Worm (Caenorhabditis elegans) whole organism, late embryonic: ENCODE measurements around the gene srb-11.

Experiments
- C08G9.2 ChIP-seq: sonication (generic microtip); optimal IDR thresholded peaks from 2 replicates; lab custom pipeline; 2016; ENCODE audit warnings: mild to moderate bottlenecking, missing genetic modification characterization, moderate library complexity, missing compliant biosample characterization
- C38D4.7 ChIP-seq: fragments of 200-800 bp; sonication (Bioruptor generic); optimal IDR thresholded peaks from 2 replicates; lab custom pipeline; 2018; ENCODE audit warnings: mild to moderate bottlenecking, missing genetic modification characterization, moderate library complexity, missing compliant biosample characterization
- F13H6.1 ChIP-seq: sonication (generic microtip); optimal IDR thresholded peaks from 2 replicates; lab custom pipeline; 2016; ENCODE audit warnings: missing genetic modification characterization, missing compliant biosample characterization
- T23F11.4 ChIP-seq: fragments of 200-800 bp; sonication (Bioruptor generic); optimal IDR thresholded peaks from 2 replicates; lab custom pipeline; 2018; ENCODE audit warnings: mild to moderate bottlenecking, missing genetic modification characterization, missing compliant biosample characterization
- ahr-1 ChIP-seq: sonication (generic microtip); optimal IDR thresholded peaks from 2 replicates; lab custom pipeline; 2016; ENCODE audit warnings: missing genetic modification characterization, missing compliant biosample characterization
- ama-1 ChIP-seq: fragments of 150-350 bp; optimal IDR thresholded peaks from 2 replicates; lab custom pipeline; 2014
- ceh-14 ChIP-seq: sonication (generic microtip); optimal IDR thresholded peaks from 2 replicates; lab custom pipeline; 2016; ENCODE audit warnings: missing genotype, missing genetic modification characterization, missing compliant biosample characterization
- ceh-2 ChIP-seq: sonication (generic microtip); optimal IDR thresholded peaks from 2 replicates; lab custom pipeline; 2016; ENCODE audit warnings: missing genotype, missing genetic modification characterization, missing compliant biosample characterization
- ceh-30 ChIP-seq: fragments of 150-350 bp; optimal IDR thresholded peaks from 2 replicates; lab custom pipeline; 2014; ENCODE audit warnings: missing biosample characterization, missing genetic modification characterization
- ceh-31 ChIP-seq: sonication (generic microtip); optimal IDR thresholded peaks from 2 replicates; lab custom pipeline; 2016; ENCODE audit warnings: missing genetic modification characterization, missing compliant biosample characterization
- ceh-34 ChIP-seq: sonication (generic microtip); optimal IDR thresholded peaks from 2 replicates; lab custom pipeline; 2016; ENCODE audit warnings: mild to moderate bottlenecking, missing genetic modification characterization, missing compliant biosample characterization
- ceh-45 ChIP-seq: fragments of 200-800 bp; sonication (Bioruptor generic); IDR thresholded peaks from 2 replicates; pipeline ENCODE4 v1.3.6; 2022; ENCODE audit warnings: missing genetic modification reagents, missing genetic modification characterization, missing compliant biosample characterization
- ceh-48 ChIP-seq: sonication (generic microtip); optimal IDR thresholded peaks from 2 replicates; lab custom pipeline; 2016; ENCODE audit warnings: missing genetic modification characterization, inconsistent platforms, missing compliant biosample characterization
- che-1 ChIP-seq: sonication (generic microtip); optimal IDR thresholded peaks from 2 replicates; lab custom pipeline; 2016; ENCODE audit warnings: mild to moderate bottlenecking, missing genetic modification characterization, missing compliant biosample characterization
- dmd-4 ChIP-seq: sonication (generic microtip); optimal IDR thresholded peaks from 2 replicates; lab custom pipeline; 2016; ENCODE audit warnings: borderline replicate concordance, missing genetic modification characterization, missing compliant biosample characterization
- elt-2 ChIP-seq: sonication (generic microtip); optimal IDR thresholded peaks from 2 replicates; lab custom pipeline; 2016; ENCODE audit warnings: missing genetic modification reagents, missing genetic modification characterization, missing compliant biosample characterization
- ets-4 ChIP-seq: sonication (generic microtip); optimal IDR thresholded peaks from 2 replicates; lab custom pipeline; 2016; ENCODE audit warnings: missing genetic modification characterization, missing compliant biosample characterization
- eyg-1 ChIP-seq: sonication (generic microtip); optimal IDR thresholded peaks from 2 replicates; lab custom pipeline; 2016; ENCODE audit warnings: missing genotype, missing genetic modification characterization, missing compliant biosample characterization
- fax-1 ChIP-seq: sonication (generic microtip); optimal IDR thresholded peaks from 2 replicates; lab custom pipeline; 2016; ENCODE audit warnings: missing genotype, missing genetic modification characterization, missing compliant biosample characterization
- fkh-10 ChIP-seq: fragments of 150-350 bp; optimal IDR thresholded peaks from 2 replicates; lab custom pipeline; 2014; ENCODE audit warnings: missing biosample characterization, missing genetic modification reagents, missing genetic modification characterization
- gmeb-2 ChIP-seq: sonication (generic microtip); optimal IDR thresholded peaks from 2 replicates; lab custom pipeline; 2016; ENCODE audit warnings: missing genetic modification characterization, inconsistent platforms, missing compliant biosample characterization
- hlh-13 ChIP-seq: fragments of 200-800 bp; sonication (Bioruptor generic); optimal IDR thresholded peaks from 2 replicates; lab custom pipeline; 2018; ENCODE audit warnings: mild to moderate bottlenecking, missing genetic modification characterization, missing compliant biosample characterization
- hlh-30 ChIP-seq: sonication (generic microtip); optimal IDR thresholded peaks from 2 replicates; lab custom pipeline; 2017; ENCODE audit warnings: antibody characterized with exemption, missing genetic modification characterization, missing compliant biosample characterization; ENCODE audit not compliant: insufficient read depth
- hlh-6 ChIP-seq: sonication (generic microtip); optimal IDR thresholded peaks from 2 replicates; lab custom pipeline; 2016; ENCODE audit warnings: missing genotype, missing genetic modification characterization, missing compliant biosample characterization
- lim-6 ChIP-seq: sonication (generic microtip); optimal IDR thresholded peaks from 2 replicates; lab custom pipeline; 2016; ENCODE audit warnings: missing genetic modification characterization, missing compliant biosample characterization
- lin-11 ChIP-seq: fragments of 200-800 bp; sonication (Bioruptor generic); optimal IDR thresholded peaks from 2 replicates; lab custom pipeline; 2018; ENCODE audit warnings: mild to moderate bottlenecking, missing genetic modification characterization, missing compliant biosample characterization
- madf-2 ChIP-seq: sonication (generic microtip); optimal IDR thresholded peaks from 2 replicates; lab custom pipeline; 2017; ENCODE audit warnings: missing genetic modification characterization, missing compliant biosample characterization
- mec-3 ChIP-seq: sonication (generic microtip); optimal IDR thresholded peaks from 2 replicates; lab custom pipeline; 2016; ENCODE audit warnings: borderline replicate concordance, missing genetic modification characterization, missing compliant biosample characterization
- nhr-232 ChIP-seq: sonication (generic microtip); optimal IDR thresholded peaks from 2 replicates; lab custom pipeline; 2016; ENCODE audit warnings: missing genetic modification characterization, missing compliant biosample characterization
- pax-1 ChIP-seq: fragments of 150-350 bp; optimal IDR thresholded peaks from 2 replicates; lab custom pipeline; 2014; ENCODE audit warnings: missing biosample characterization, missing genetic modification characterization
- pha-4 ChIP-seq: fragments of 150-350 bp; optimal IDR thresholded peaks from 2 replicates; lab custom pipeline; 2018; ENCODE audit warnings: missing biosample characterization, missing genetic modification reagents, missing genetic modification characterization
- pqm-1 ChIP-seq: sonication (generic microtip); optimal IDR thresholded peaks from 2 replicates; lab custom pipeline; 2016; ENCODE audit warnings: missing genetic modification characterization, missing compliant biosample characterization
- pros-1 ChIP-seq: fragments of 150-350 bp; optimal IDR thresholded peaks from 2 replicates; lab custom pipeline; 2014; ENCODE audit warnings: missing biosample characterization, missing genetic modification reagents, missing genetic modification characterization
- ref-2 ChIP-seq: sonication (generic microtip); optimal IDR thresholded peaks from 2 replicates; lab custom pipeline; 2016; ENCODE audit warnings: missing genetic modification characterization, missing compliant biosample characterization
- rnt-1 ChIP-seq: sonication (generic microtip); optimal IDR thresholded peaks from 2 replicates; lab custom pipeline; 2016; ENCODE audit warnings: missing genetic modification characterization, missing compliant biosample characterization
- sdc-2 ChIP-seq: sonication (generic microtip); optimal IDR thresholded peaks from 2 replicates; lab custom pipeline; 2016; ENCODE audit warnings: missing genotype, missing genetic modification characterization, missing compliant biosample characterization
- sox-4 ChIP-seq: sonication (generic microtip); optimal IDR thresholded peaks from 2 replicates; lab custom pipeline; 2017; ENCODE audit warnings: mild to moderate bottlenecking, missing genetic modification characterization, inconsistent platforms, missing compliant biosample characterization
- syd-9 ChIP-seq: sonication (generic microtip); optimal IDR thresholded peaks from 2 replicates; lab custom pipeline; 2016; ENCODE audit warnings: mild to moderate bottlenecking, missing genetic modification characterization, moderate library complexity, missing compliant biosample characterization
- tbx-2 ChIP-seq: sonication (generic microtip); optimal IDR thresholded peaks from 2 replicates; lab custom pipeline; 2016; ENCODE audit warnings: missing genetic modification characterization, missing compliant biosample characterization
- tbx-7 ChIP-seq: sonication (generic microtip); optimal IDR thresholded peaks from 2 replicates; lab custom pipeline; 2016; ENCODE audit warnings: missing genotype, missing genetic modification characterization, missing compliant biosample characterization
- ttx-3 ChIP-seq: sonication (generic microtip); optimal IDR thresholded peaks from 2 replicates; lab custom pipeline; 2016; ENCODE audit warnings: missing genetic modification reagents, missing genetic modification characterization, missing compliant biosample characterization
- unc-86 ChIP-seq: sonication (generic microtip); optimal IDR thresholded peaks from 2 replicates; lab custom pipeline; 2016; ENCODE audit warnings: missing genetic modification characterization, missing compliant biosample characterization
- ztf-16 ChIP-seq: sonication (generic microtip); optimal IDR thresholded peaks from 2 replicates; lab custom pipeline; 2017; ENCODE audit warnings: missing genetic modification characterization, missing compliant biosample characterization

The srb-11 gene

DNA sequence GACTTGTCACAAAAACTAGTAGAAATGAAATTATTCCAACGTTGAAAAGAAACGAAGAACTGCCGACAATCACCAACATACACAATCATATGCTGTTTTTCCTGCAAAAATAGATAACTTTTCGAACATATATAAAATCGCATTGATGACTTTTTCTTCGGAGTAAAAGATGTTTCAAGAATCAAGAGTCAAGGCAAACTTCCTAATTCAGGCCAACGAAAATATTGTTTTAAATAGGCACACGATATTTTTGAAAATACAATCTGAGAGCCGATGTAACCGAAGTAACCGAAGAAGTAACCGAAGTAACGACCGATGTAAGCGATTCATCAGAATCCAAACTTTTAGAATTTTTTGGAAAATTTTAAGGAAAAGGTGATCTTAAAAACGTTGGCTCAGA lies 27.2 kb upstream of the srb-11 start, which contains the start of gene C09E7.10:
Gene C09E7.10, minus strand, starts transcription at position 101 of the 400 bp plus-strand sequence.
- no peak for TF ChIP-seq ceh-30 (tag; lab: Kevin White, UChicago)
- TF ChIP-seq ceh-31 (tag; lab: Kevin White, UChicago): no peak
- no peak for TF ChIP-seq ceh-45
- TF ChIP-seq C08G9.2 (tag; lab: Kevin White, UChicago): no peak
- no peak for TF ChIP-seq lin-11 (tag; lab: Kevin White, UChicago)
- TF ChIP-seq syd-9 (tag; lab: Kevin White, UChicago): no peak
- no peak for TF ChIP-seq tbx-2
- no peak for TF ChIP-seq ama-1 (lab: Kevin White, UChicago)
- TF ChIP-seq F13H6.1 (tag; lab: Kevin White, UChicago): no peak
- no peak for TF ChIP-seq ceh-48
- no peak for TF ChIP-seq hlh-13 (GFP tag; lab: Kevin White, UChicago)
- TF ChIP-seq lim-6 (tag; lab: Kevin White, UChicago): no peak
- TF ChIP-seq ref-2: no peak
- TF ChIP-seq dmd-4: no peak
- no peak for TF ChIP-seq eyg-1 (tag; lab: Kevin White, UChicago)
- no peak for TF ChIP-seq fkh-10 (GFP tag; lab: Kevin White, UChicago)
- no peak for TF ChIP-seq nhr-232 (tag; lab: Kevin White, UChicago)
- TF ChIP-seq ceh-34 (tag; lab: Kevin White, UChicago): no peak
- TF ChIP-seq pros-1 (tag; lab: Kevin White, UChicago): no peak
- no peak for TF ChIP-seq ets-4 (tag; lab: Kevin White, UChicago)

DNA sequence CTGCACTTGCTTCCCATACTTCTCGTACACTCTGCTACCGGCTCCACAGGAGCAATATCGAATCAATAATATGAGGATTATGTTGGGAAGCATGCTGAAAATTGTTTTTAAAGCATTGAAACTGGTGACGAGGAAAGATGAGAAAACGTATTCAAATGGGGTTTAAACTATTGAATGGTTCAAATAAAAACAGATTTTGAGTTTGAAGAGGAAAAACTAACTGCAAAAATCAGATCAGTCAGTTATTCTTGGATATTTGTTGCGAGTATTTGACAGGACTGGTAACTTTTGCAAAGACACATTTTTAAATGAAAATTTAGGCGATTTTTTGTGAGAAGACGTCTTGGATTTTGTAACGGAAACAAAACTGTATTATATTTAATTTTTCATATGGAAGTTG lies 22.0 kb upstream of the srb-11 start, which contains the start of gene acr-5:
Gene acr-5, minus strand, starts transcription at position 101 of the 400 bp plus-strand sequence.
- no peak for TF ChIP-seq che-1 (tag; lab: Kevin White, UChicago)
- no peak for TF ChIP-seq ttx-3
- no peak for TF ChIP-seq ref-2
- TF ChIP-seq ahr-1 (tag; lab: Kevin White, UChicago): no peak
- TF ChIP-seq pax-1 (tag; lab: Kevin White, UChicago): no peak
- TF ChIP-seq T23F11.4 (GFP tag; lab: Kevin White, UChicago): no peak
- no peak for TF ChIP-seq rnt-1 (tag; lab: Kevin White, UChicago)
- no peak for TF ChIP-seq elt-2 (tag; lab: Kevin White, UChicago)
- no peak for TF ChIP-seq pha-4 (tag; lab: Kevin White, UChicago)
- no peak for TF ChIP-seq ceh-30 (tag; lab: Kevin White, UChicago)
- no peak for TF ChIP-seq ceh-14
- TF ChIP-seq C38D4.7: no peak
- no peak for TF ChIP-seq mec-3 (tag; lab: Kevin White, UChicago)

DNA sequence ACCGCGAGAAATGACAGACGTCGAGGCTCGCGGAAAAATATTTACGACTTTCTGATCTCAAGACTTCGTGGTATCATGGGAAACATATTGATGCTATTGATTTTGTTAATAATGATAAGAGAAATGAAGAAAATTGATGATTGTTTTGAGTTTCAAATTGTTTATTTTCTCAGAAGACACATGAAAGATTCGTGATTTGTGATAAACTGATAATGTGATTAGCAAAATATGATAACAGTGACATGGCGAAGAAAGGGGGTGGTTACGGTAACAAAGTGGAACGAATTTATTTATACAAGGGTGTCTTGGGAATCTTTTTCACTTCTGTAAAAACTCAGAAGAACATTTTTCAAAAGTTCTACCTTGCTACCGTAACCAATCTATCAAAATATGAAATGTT lies 16.6 kb upstream of the srb-11 start:
- no peak for TF ChIP-seq ceh-34 (tag; lab: Kevin White, UChicago)
- TF ChIP-seq sdc-2: no peak
- TF ChIP-seq elt-2 (tag; lab: Kevin White, UChicago): peak; percentile 63
- TF ChIP-seq, all 69 proteins: peak for 1

DNA sequence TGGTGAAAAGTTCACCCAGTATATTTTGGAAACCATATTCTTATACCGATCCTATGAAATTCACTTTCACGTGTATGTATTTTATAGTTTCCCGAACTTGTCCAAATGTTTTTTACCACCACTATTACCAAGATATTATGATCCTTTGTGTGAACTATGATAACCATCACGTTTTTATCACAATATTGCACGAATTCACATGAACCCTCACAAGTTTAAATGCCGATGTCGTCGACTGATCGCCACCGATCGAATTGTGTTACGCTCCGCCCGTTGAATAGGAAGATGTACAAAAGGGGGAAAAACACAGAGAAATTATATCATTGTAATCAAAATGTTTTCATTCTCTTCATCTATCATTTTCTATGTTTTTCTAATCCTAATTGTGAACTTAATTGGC lies 15.6 kb upstream of the srb-11 start:
- no peak for TF ChIP-seq C08G9.2 (tag; lab: Kevin White, UChicago)
- TF ChIP-seq hlh-6: no peak
- no peak for TF ChIP-seq unc-86 (tag; lab: Kevin White, UChicago)
- no peak for TF ChIP-seq fax-1 (tag; lab: Kevin White, UChicago)
- no peak for TF ChIP-seq gmeb-2 (tag; lab: Kevin White, UChicago)
- no peak for TF ChIP-seq pqm-1
- TF ChIP-seq ets-4 (tag; lab: Kevin White, UChicago): no peak
- TF ChIP-seq hlh-30: no peak
- no peak for TF ChIP-seq rnt-1 (tag; lab: Kevin White, UChicago)
- no peak for TF ChIP-seq ceh-2
- no peak for TF ChIP-seq sox-4 (tag; lab: Kevin White, UChicago)
- no peak for TF ChIP-seq ceh-31 (tag; lab: Kevin White, UChicago)
- no peak for TF ChIP-seq ztf-16 (tag; lab: Kevin White, UChicago)
- TF ChIP-seq tbx-7: no peak
- TF ChIP-seq madf-2 (tag; lab: Kevin White, UChicago): no peak
- TF ChIP-seq C38D4.7: no peak
